Worm (Caenorhabditis elegans): ENCODE results near the gene F35C8.5.

The F35C8.5 gene

DNA sequence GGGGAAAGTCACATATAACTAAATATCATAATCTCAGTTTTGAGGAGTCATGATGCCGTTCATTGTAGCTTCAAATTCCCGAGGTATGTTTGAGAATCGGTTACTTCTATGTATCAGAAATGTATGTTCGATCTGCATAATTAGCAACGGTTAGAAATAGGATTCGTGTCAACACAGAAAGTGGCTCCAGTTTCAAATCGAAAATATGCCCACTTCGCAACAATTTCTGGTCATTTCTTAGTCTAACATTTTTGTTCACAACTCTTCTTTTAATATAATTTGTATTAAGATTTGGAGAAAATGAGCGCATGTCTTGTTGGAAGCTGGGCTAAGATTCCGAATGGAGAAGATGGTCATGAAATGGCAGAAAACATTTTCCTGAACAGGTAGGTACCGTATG is 47.9 kb downstream of the F35C8.5 start, which contains the start of gene pks-1:
TSS of gene pks-1 (plus strand) at position 301 of the 400 bp plus-strand sequence.
- no peak for TF ChIP-seq ceh-16 (tag; optimal IDR thresholded peaks at IDR 0.05)
- TF ChIP-seq pqm-1 (tag; optimal IDR thresholded peaks at IDR 0.05) = no peak
- TF ChIP-seq ztf-11 (tag; optimal IDR thresholded peaks at IDR 0.05) = no peak
- no peak for TF ChIP-seq egl-27 (tag; optimal IDR thresholded peaks at IDR 0.05)
- no peak for TF ChIP-seq lin-15B (tag; optimal IDR thresholded peaks at IDR 0.05)
- no peak for TF ChIP-seq R02D3.7 (tag; optimal IDR thresholded peaks at IDR 0.05)
- TF ChIP-seq ceh-82 (tag; optimal IDR thresholded peaks at IDR 0.05) = no peak
- TF ChIP-seq nhr-43 (tag; optimal IDR thresholded peaks at IDR 0.05; ENCODE audit: poor library complexity, severe bottlenecking) = no peak
- no peak for TF ChIP-seq nfya-1 (tag; optimal IDR thresholded peaks at IDR 0.05; ENCODE audit: insufficient read depth)
- TF ChIP-seq nhr-12 (tag; optimal IDR thresholded peaks at IDR 0.05) = no peak
- TF ChIP-seq unc-62 (GFP tag; optimal IDR thresholded peaks at IDR 0.05) = no peak
- no peak for TF ChIP-seq fkh-2 (tag; optimal IDR thresholded peaks at IDR 0.05)
- TF ChIP-seq nhr-76 (tag; optimal IDR thresholded peaks at IDR 0.05) = no peak
- no peak for TF ChIP-seq nhr-237 (tag; optimal IDR thresholded peaks at IDR 0.05)
- no peak for TF ChIP-seq elt-3 (tag; optimal IDR thresholded peaks at IDR 0.05)
- no peak for TF ChIP-seq lin-39 (tag; optimal IDR thresholded peaks at IDR 0.05)

DNA sequence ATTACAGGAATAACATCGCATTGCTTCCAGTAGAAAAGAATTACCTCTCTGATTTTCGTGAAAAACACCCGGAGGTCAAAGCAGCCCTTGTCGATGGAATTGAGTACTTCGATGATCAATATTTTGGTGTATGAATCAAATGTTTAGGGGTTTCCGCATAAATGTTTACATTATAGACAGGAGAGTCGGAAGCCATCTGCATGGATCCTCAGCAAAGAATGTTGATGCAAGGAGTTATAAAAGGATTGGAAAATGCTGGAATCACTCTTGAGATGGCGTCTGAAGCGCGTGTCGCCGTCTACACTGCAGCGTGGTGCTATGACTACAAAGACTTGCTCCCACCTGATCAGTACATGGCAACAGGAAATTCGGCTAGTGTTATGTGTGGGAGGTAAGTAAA is 48.6 kb downstream of the F35C8.5 start, which contains the start of gene C41A3.2:
TSS of gene C41A3.2 (minus strand) at position 101 of the 400 bp plus-strand sequence.
- TF ChIP-seq nhr-25 (tag; optimal IDR thresholded peaks at IDR 0.05) = no peak
- TF ChIP-seq tbx-2 (tag; optimal IDR thresholded peaks at IDR 0.05) = no peak
- TF ChIP-seq zag-1 (tag; optimal IDR thresholded peaks at IDR 0.05) = no peak
- TF ChIP-seq nhr-77 (tag; optimal IDR thresholded peaks at IDR 0.05) = no peak
- TF ChIP-seq ztf-4 (tag; optimal IDR thresholded peaks at IDR 0.05) = no peak
- TF ChIP-seq pha-4 (tag; optimal IDR thresholded peaks at IDR 0.05) = no peak
- TF ChIP-seq unc-62 (GFP tag; optimal IDR thresholded peaks at IDR 0.05) = no peak
- no peak for TF ChIP-seq nhr-28 (tag; optimal IDR thresholded peaks at IDR 0.05)
- no peak for TF ChIP-seq daf-12 (tag; optimal IDR thresholded peaks at IDR 0.05)
- no peak for TF ChIP-seq jun-1 (tag; optimal IDR thresholded peaks at IDR 0.05)
- TF ChIP-seq nhr-43 (tag; optimal IDR thresholded peaks at IDR 0.05; ENCODE audit: poor library complexity, severe bottlenecking) = no peak
- no peak for TF ChIP-seq lin-39 (tag; optimal IDR thresholded peaks at IDR 0.05)
- no peak for TF ChIP-seq nhr-67 (tag; optimal IDR thresholded peaks at IDR 0.05)
- no peak for TF ChIP-seq aly-2 (tag; optimal IDR thresholded peaks at IDR 0.05)
- TF ChIP-seq ceh-9 (tag; optimal IDR thresholded peaks at IDR 0.05) = no peak
- no peak for TF ChIP-seq fos-1 (tag; optimal IDR thresholded peaks at IDR 0.05)
- no peak for TF ChIP-seq eor-1 (tag; optimal IDR thresholded peaks at IDR 0.05)
- TF ChIP-seq nfya-1 (tag; optimal IDR thresholded peaks at IDR 0.05; ENCODE audit: insufficient read depth) = no peak
- TF ChIP-seq nhr-23 (tag; optimal IDR thresholded peaks at IDR 0.05) = no peak
- no peak for TF ChIP-seq sea-2 (GFP tag; optimal IDR thresholded peaks at IDR 0.05)
